Fruit fly (Drosophila melanogaster) whole organism, embryonic: ENCODE results near the gene CG42553.

Experiments
- Atf-2 ChIP-seq: fragments of 200-800 bp; sonication (Bioruptor generic); optimal IDR thresholded peaks from 2 replicates; lab custom pipeline; 2016; ENCODE audit warnings: missing biosample characterization, missing genetic modification characterization
- Atf6 ChIP-seq: fragments of 200-800 bp; sonication (Bioruptor generic); IDR thresholded peaks from 2 replicates; pipeline ENCODE4 v1.3.6; 2022; ENCODE audit warnings: missing biosample characterization, missing genetic modification characterization
- B-H1 ChIP-seq: fragments of 200-800 bp; sonication (Bioruptor generic); IDR thresholded peaks from 3 replicates; pipeline ENCODE4 v1.3.6; 2022; ENCODE audit warnings: missing biosample characterization, missing genetic modification characterization
- Bgb ChIP-seq: fragments of 200-800 bp; sonication (Bioruptor generic); IDR thresholded peaks from 2 replicates; pipeline ENCODE4 v1.3.6; 2022; ENCODE audit warnings: missing biosample characterization, missing genetic modification characterization; ENCODE audit not compliant: partially characterized antibody
- CG10267 ChIP-seq: fragments of 200-800 bp; sonication (Bioruptor generic); optimal IDR thresholded peaks from 2 replicates; lab custom pipeline; 2018; ENCODE audit warnings: missing biosample characterization, mild to moderate bottlenecking, missing genetic modification characterization, moderate library complexity
- CG10565 ChIP-seq: fragments of 200-800 bp; sonication (Bioruptor generic); optimal IDR thresholded peaks from 3 replicates; lab custom pipeline; 2016; ENCODE audit warnings: missing biosample characterization, mild to moderate bottlenecking, missing genetic modification characterization
- CG11398 ChIP-seq: fragments of 200-800 bp; sonication (Bioruptor generic); optimal IDR thresholded peaks from 2 replicates; lab custom pipeline; 2016; ENCODE audit warnings: missing biosample characterization, missing genetic modification characterization
- CG11456 ChIP-seq: fragments of 200-800 bp; sonication (Bioruptor generic); IDR thresholded peaks from 3 replicates; pipeline ENCODE4 v1.3.6; 2022; ENCODE audit warnings: missing biosample characterization, missing genetic modification characterization
- CG11504 ChIP-seq: fragments of 200-800 bp; sonication (Bioruptor generic); optimal IDR thresholded peaks from 3 replicates; lab custom pipeline; 2019; ENCODE audit warnings: missing biosample characterization, mild to moderate bottlenecking, missing genetic modification characterization, moderate library complexity
- CG12236 ChIP-seq: fragments of 200-800 bp; sonication (Bioruptor generic); optimal IDR thresholded peaks from 2 replicates; lab custom pipeline; 2016; ENCODE audit warnings: missing biosample characterization, missing genetic modification characterization
- CG12299 ChIP-seq: fragments of 200-800 bp; sonication (Bioruptor generic); optimal IDR thresholded peaks from 2 replicates; lab custom pipeline; 2018; ENCODE audit warnings: missing biosample characterization, mild to moderate bottlenecking, missing genetic modification characterization
- CG13894 ChIP-seq: fragments of 200-800 bp; sonication (Bioruptor generic); optimal IDR thresholded peaks from 3 replicates; lab custom pipeline; 2018; ENCODE audit warnings: missing biosample characterization, mild to moderate bottlenecking, missing genetic modification characterization, moderate library complexity
- CG14441 ChIP-seq: fragments of 200-800 bp; sonication (Bioruptor generic); IDR thresholded peaks from 2 replicates; pipeline ENCODE4 v1.3.6; 2022; ENCODE audit warnings: missing biosample characterization, missing genetic modification characterization
- CG14965 ChIP-seq: fragments of 200-800 bp; sonication (Bioruptor generic); optimal IDR thresholded peaks from 2 replicates; lab custom pipeline; 2016; ENCODE audit warnings: missing biosample characterization, missing genetic modification characterization, borderline replicate concordance
- CG15479 ChIP-seq: fragments of 200-800 bp; sonication (Bioruptor generic); optimal IDR thresholded peaks from 3 replicates; lab custom pipeline; 2019; ENCODE audit warnings: missing biosample characterization, mild to moderate bottlenecking, missing genetic modification characterization, moderate library complexity
- CG16815 ChIP-seq: fragments of 200-800 bp; sonication (Bioruptor generic); optimal IDR thresholded peaks from 3 replicates; lab custom pipeline; 2017; ENCODE audit warnings: missing biosample characterization, mild to moderate bottlenecking, missing genetic modification characterization
- CG16863 ChIP-seq: fragments of 200-800 bp; sonication (Bioruptor generic); optimal IDR thresholded peaks from 3 replicates; lab custom pipeline; 2016; ENCODE audit warnings: missing biosample characterization, missing genetic modification characterization
- CG1832 ChIP-seq: fragments of 200-800 bp; sonication (Bioruptor generic); optimal IDR thresholded peaks from 2 replicates; lab custom pipeline; 2017; ENCODE audit warnings: missing biosample characterization, mild to moderate bottlenecking, missing genetic modification characterization, inconsistent platforms
- CG18476 ChIP-seq: fragments of 200-800 bp; sonication (Bioruptor generic); optimal IDR thresholded peaks from 2 replicates; lab custom pipeline; 2016; ENCODE audit warnings: missing biosample characterization, mild to moderate bottlenecking, missing genetic modification characterization
- CG32772 ChIP-seq: fragments of 200-800 bp; sonication (Bioruptor generic); IDR thresholded peaks from 2 replicates; pipeline ENCODE4 v1.3.6; 2022; ENCODE audit warnings: missing biosample characterization, missing genetic modification characterization
- CG3407 ChIP-seq: fragments of 200-800 bp; sonication (Bioruptor generic); optimal IDR thresholded peaks from 2 replicates; lab custom pipeline; 2018; ENCODE audit warnings: missing biosample characterization, mild to moderate bottlenecking, missing genetic modification characterization
- CG34422 ChIP-seq: fragments of 200-800 bp; sonication (Bioruptor generic); IDR thresholded peaks from 3 replicates; pipeline ENCODE4 v1.3.6; 2022; ENCODE audit warnings: missing biosample characterization, missing genetic modification characterization
- CG6175 ChIP-seq: fragments of 200-800 bp; sonication (Bioruptor generic); IDR thresholded peaks from 3 replicates; pipeline ENCODE4 v1.3.6; 2022; ENCODE audit warnings: missing biosample characterization, missing genetic modification characterization
- CG6765 ChIP-seq: fragments of 200-800 bp; sonication (Bioruptor generic); optimal IDR thresholded peaks from 3 replicates; lab custom pipeline; 2017; ENCODE audit warnings: missing biosample characterization, mild to moderate bottlenecking, missing genetic modification characterization
- CG6854 ChIP-seq: fragments of 200-800 bp; sonication (Bioruptor generic); optimal IDR thresholded peaks from 3 replicates; lab custom pipeline; 2017; ENCODE audit warnings: missing biosample characterization, mild to moderate bottlenecking, missing genetic modification characterization
- CG7839 ChIP-seq: fragments of 200-800 bp; sonication (Bioruptor generic); optimal IDR thresholded peaks from 3 replicates; lab custom pipeline; 2018; ENCODE audit warnings: missing biosample characterization, mild to moderate bottlenecking, missing genetic modification characterization, moderate library complexity
- CG7963 ChIP-seq: fragments of 200-800 bp; sonication (Bioruptor generic); IDR thresholded peaks from 3 replicates; pipeline ENCODE4 v1.3.6; 2022; ENCODE audit warnings: missing biosample characterization, missing genetic modification characterization; ENCODE audit not compliant: partially characterized antibody
- CG9609 ChIP-seq: fragments of 200-800 bp; sonication (Bioruptor generic); optimal IDR thresholded peaks from 3 replicates; lab custom pipeline; 2016; ENCODE audit warnings: missing biosample characterization, missing genetic modification characterization
- Hr39 ChIP-seq: fragments of >200 bp; optimal IDR thresholded peaks from 2 replicates; lab custom pipeline; 2017
- Meics ChIP-seq: fragments of 200-800 bp; sonication (Bioruptor generic); optimal IDR thresholded peaks from 2 replicates; lab custom pipeline; 2017; ENCODE audit warnings: missing biosample characterization, mild to moderate bottlenecking, missing genetic modification characterization
- NK7.1 ChIP-seq: fragments of 200-800 bp; sonication (Bioruptor generic); optimal IDR thresholded peaks from 3 replicates; lab custom pipeline; 2016; ENCODE audit warnings: missing biosample characterization, missing genetic modification characterization
- Neu2 ChIP-seq: fragments of 200-800 bp; sonication (Bioruptor generic); optimal IDR thresholded peaks from 3 replicates; lab custom pipeline; 2016; ENCODE audit warnings: missing biosample characterization, missing genetic modification characterization, borderline replicate concordance
- Spps ChIP-seq: fragments of 200-800 bp; sonication (Bioruptor generic); optimal IDR thresholded peaks from 2 replicates; lab custom pipeline; 2018; ENCODE audit warnings: missing biosample characterization, mild to moderate bottlenecking, missing genetic modification characterization
- Taf1 ChIP-seq: fragments of 200-800 bp; sonication (Bioruptor generic); IDR thresholded peaks from 2 replicates; pipeline ENCODE4 v1.3.6; 2022; ENCODE audit warnings: missing biosample characterization, missing genetic modification characterization
- Xbp1 ChIP-seq: fragments of 200-800 bp; sonication (Bioruptor generic); optimal IDR thresholded peaks from 3 replicates; lab custom pipeline; 2016; ENCODE audit warnings: missing biosample characterization, mild to moderate bottlenecking, missing genetic modification characterization
- Xrp1 ChIP-seq: fragments of 200-800 bp; sonication (Bioruptor generic); IDR thresholded peaks from 2 replicates; pipeline ENCODE4 v1.3.6; 2022; ENCODE audit warnings: missing biosample characterization, missing genetic modification characterization
- bab2 ChIP-seq: fragments of 200-800 bp; sonication (Bioruptor generic); optimal IDR thresholded peaks from 2 replicates; lab custom pipeline; 2016; ENCODE audit warnings: missing biosample characterization, missing genetic modification characterization
- caup ChIP-seq: fragments of 200-800 bp; sonication (Bioruptor generic); optimal IDR thresholded peaks from 3 replicates; lab custom pipeline; 2017; ENCODE audit warnings: missing biosample characterization, mild to moderate bottlenecking, missing genetic modification characterization, moderate library complexity; ENCODE audit not compliant: severe bottlenecking
- esg ChIP-seq: fragments of 200-800 bp; sonication (Bioruptor generic); conservative IDR thresholded peaks from 2 replicates; pipeline ENCODE4 v1.3.6; 2022; ENCODE audit warnings: missing biosample characterization, missing genetic modification characterization
- fd102C ChIP-seq: fragments of 200-800 bp; sonication (Bioruptor generic); optimal IDR thresholded peaks from 2 replicates; lab custom pipeline; 2018; ENCODE audit warnings: missing biosample characterization, mild to moderate bottlenecking, missing genetic modification characterization, moderate library complexity
- hb ChIP-seq: fragments of 200-800 bp; sonication (Bioruptor generic); IDR thresholded peaks from 3 replicates; pipeline ENCODE4 v1.3.6; 2022; ENCODE audit warnings: missing biosample characterization, missing genetic modification characterization; ENCODE audit not compliant: partially characterized antibody
- jigr1 ChIP-seq: fragments of 200-800 bp; sonication (Bioruptor generic); IDR thresholded peaks from 3 replicates; pipeline ENCODE4 v1.3.6; 2022; ENCODE audit warnings: missing biosample characterization, missing genetic modification characterization
- luna ChIP-seq: fragments of 200-800 bp; sonication (Bioruptor generic); optimal IDR thresholded peaks from 2 replicates; lab custom pipeline; 2016; ENCODE audit warnings: missing biosample characterization, missing genetic modification characterization
- odd ChIP-seq: fragments of 200-800 bp; sonication (Bioruptor generic); optimal IDR thresholded peaks from 2 replicates; lab custom pipeline; 2017; ENCODE audit warnings: missing biosample characterization, mild to moderate bottlenecking, missing genetic modification characterization
- pzg ChIP-seq: fragments of 200-800 bp; sonication (Bioruptor generic); optimal IDR thresholded peaks from 3 replicates; lab custom pipeline; 2018; ENCODE audit warnings: missing biosample characterization, mild to moderate bottlenecking, missing genetic modification characterization, moderate library complexity
- sc ChIP-seq, 3 experiments: fragments of >200 bp in 2 of 3; fragments of 200-800 bp in 1 of 3; sonication (Bioruptor generic) in 1 of 3; optimal IDR thresholded peaks; 2 replicates in 2 of 3; 3 replicates in 1 of 3; lab custom pipeline; 2017; ENCODE audit warnings: mild to moderate bottlenecking in 1 of 3, missing biosample characterization in 1 of 3, missing genetic modification characterization in 1 of 3, missing genetic modification reagents in 1 of 3
- tap ChIP-seq: fragments of 200-800 bp; optimal IDR thresholded peaks from 3 replicates; lab custom pipeline; 2019; ENCODE audit warnings: missing biosample characterization, mild to moderate bottlenecking, missing genetic modification characterization, moderate library complexity
- trem ChIP-seq: fragments of 200-800 bp; optimal IDR thresholded peaks from 3 replicates; lab custom pipeline; 2019; ENCODE audit warnings: missing biosample characterization, mild to moderate bottlenecking, missing genetic modification characterization, moderate library complexity
- usp ChIP-seq: fragments of >200 bp; optimal IDR thresholded peaks from 2 replicates; lab custom pipeline; 2017; ENCODE audit warnings: missing biosample characterization, missing genetic modification characterization

CG42553 gene

DNA sequence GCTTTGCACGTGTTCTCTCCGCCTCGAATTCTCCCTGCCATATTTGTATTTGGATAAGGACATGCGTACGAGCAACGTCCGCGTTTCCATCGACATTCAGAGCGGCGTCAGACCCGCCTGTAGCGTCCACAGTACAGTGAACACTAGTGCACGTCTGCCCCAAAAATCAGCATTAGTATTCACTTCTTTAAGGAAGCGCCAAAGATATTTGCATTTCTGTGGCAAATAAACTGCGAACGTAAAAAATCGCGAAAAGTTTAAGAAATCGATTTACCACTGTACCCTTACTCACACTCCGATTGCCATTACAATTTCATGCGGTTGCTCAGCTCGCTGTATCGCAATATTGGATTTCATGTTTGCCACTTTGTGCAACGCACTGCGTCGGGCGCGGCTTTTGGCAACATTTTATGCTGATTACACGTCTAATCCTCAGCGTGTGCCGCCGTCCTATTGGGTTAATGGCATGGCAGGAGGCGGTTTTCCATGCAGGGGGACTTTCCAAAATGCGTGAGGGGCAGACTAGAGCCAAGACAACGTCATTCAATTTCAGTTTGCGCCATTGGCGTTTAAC lies 31.1 kb upstream of the CG42553 start (continued):
- peak; percentile 30 for TF ChIP-seq trem (tag; lab: Kevin White, UChicago)
- peak; percentile 71 for TF ChIP-seq odd (GFP tag; lab: Kevin White, UChicago)
- peak; percentile 82 for TF ChIP-seq CG6175 (GFP tag; lab: Robert Waterston, UW)
- TF ChIP-seq Taf1, result peak; percentile 87
- peak; percentile 88 for TF ChIP-seq Atf-2
- TF ChIP-seq usp (GFP tag; lab: Kevin White, UChicago), result no peak
- TF ChIP-seq sc (optimal IDR thresholded peaks at IDR 0.05; lab: Kevin White, UChicago), result no peak
- TF ChIP-seq sc (GFP tag; optimal IDR thresholded peaks at IDR 0.05; lab: Kevin White, UChicago), result peak; percentile 67
- TF ChIP-seq CG6765, result peak; percentile 65
- TF ChIP-seq CG12236 (GFP tag; lab: Kevin White, UChicago), result peak; percentile 79
- TF ChIP-seq Bgb (GFP tag; lab: Robert Waterston, UW), result no peak
- peak; percentile 90 for TF ChIP-seq CG14441 (GFP tag; lab: Robert Waterston, UW)
- no peak for TF ChIP-seq Hr39 (lab: Kevin White, UChicago)
- peak; percentile 59 for TF ChIP-seq CG10565
- peak; percentile 76; the same call in 2 of the 3 replicates for TF ChIP-seq jigr1 (GFP tag; lab: Robert Waterston, UW)
- peak; percentile 94 for TF ChIP-seq CG11456 (GFP tag; lab: Robert Waterston, UW)
- no peak for TF ChIP-seq hb (GFP tag; lab: Robert Waterston, UW)
- no peak for TF ChIP-seq pzg
- TF ChIP-seq CG7963 (GFP tag; lab: Robert Waterston, UW), result no peak
- TF ChIP-seq bab2 (GFP tag; lab: Kevin White, UChicago), result peak; percentile 87
- TF ChIP-seq esg (GFP tag; lab: Robert Waterston, UW), result peak; percentile 90
- TF ChIP-seq tap, result peak; percentile 71
- no peak for TF ChIP-seq CG14965 (GFP tag; lab: Kevin White, UChicago)
- TF ChIP-seq Meics (GFP tag; lab: Kevin White, UChicago), result peak; percentile 87
- peak; percentile 86 for TF ChIP-seq CG11398 (GFP tag; lab: Kevin White, UChicago)
- TF ChIP-seq CG12299, result peak; percentile 87
- peak; percentile 57 for TF ChIP-seq Spps (tag; lab: Kevin White, UChicago)
- TF ChIP-seq Atf6 (GFP tag; lab: Robert Waterston, UW), result peak; percentile 88
- TF ChIP-seq luna, result peak; percentile 67
- peak; percentile 59 for TF ChIP-seq CG15479 (GFP tag; lab: Kevin White, UChicago)
- TF ChIP-seq fd102C (GFP tag; lab: Kevin White, UChicago), result peak; percentile 58
- TF ChIP-seq Xrp1 (GFP tag; lab: Robert Waterston, UW), result peak; percentile 94
- TF ChIP-seq NK7.1, result peak; percentile 67
- TF ChIP-seq CG11504, result peak; percentile 87
- TF ChIP-seq caup (GFP tag; lab: Kevin White, UChicago), result peak; percentile 84
- TF ChIP-seq CG16815 (GFP tag; lab: Kevin White, UChicago), result peak; percentile 84
- TF ChIP-seq Xbp1 (GFP tag; lab: Kevin White, UChicago), result peak; percentile 92
- TF ChIP-seq CG3407 (GFP tag; lab: Kevin White, UChicago), result peak; percentile 85
- TF ChIP-seq CG16863 (GFP tag; lab: Kevin White, UChicago), result peak; percentile 90
- TF ChIP-seq B-H1 (GFP tag; lab: Robert Waterston, UW), result peak; percentile 89
- TF ChIP-seq CG1832 (GFP tag; lab: Kevin White, UChicago), result no peak
- peak; percentile 63 for TF ChIP-seq CG18476
- TF ChIP-seq CG10267 (tag; lab: Kevin White, UChicago), result peak; percentile 69
- TF ChIP-seq CG34422 (GFP tag; lab: Robert Waterston, UW), result peak; percentile 93
- peak; percentile 80 for TF ChIP-seq CG9609 (GFP tag; lab: Kevin White, UChicago)
- peak; percentile 89 for TF ChIP-seq CG7839
- TF ChIP-seq CG13894, result peak; percentile 83
- TF ChIP-seq CG6854 (GFP tag; lab: Kevin White, UChicago), result peak; percentile 78
- TF ChIP-seq Neu2 (GFP tag; lab: Kevin White, UChicago), result no peak
- TF ChIP-seq CG32772, result peak; percentile 94
